4 fruit fly cellular contexts compared by ENCODE assay signal in the genomic region with DNA sequence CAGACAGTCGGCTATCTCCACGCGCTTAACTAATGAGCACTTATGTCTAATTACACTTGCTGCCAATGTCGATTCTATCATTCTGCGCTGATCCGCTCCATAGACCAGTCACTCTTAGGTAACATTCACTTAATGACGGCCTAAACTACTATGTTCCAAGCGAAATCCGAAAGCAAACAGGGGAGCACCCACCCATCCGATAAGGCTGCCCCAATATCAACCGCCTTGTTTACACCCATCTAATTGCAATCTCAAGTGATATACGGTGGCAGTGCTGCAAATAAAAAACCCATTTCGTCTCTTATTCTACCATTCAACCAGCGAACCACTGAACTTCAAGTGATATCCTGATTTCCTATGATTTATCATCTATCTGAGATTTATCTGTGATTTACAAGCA.
TF ChIP-seq lines count a peak whose summit lies in the region.

No protein-coding gene starts in this region.

- no peak for TF ChIP-seq CTCF in whole organism, embryonic (GFP tag; optimal IDR thresholded peaks at IDR 0.05; lab: Kevin White, UChicago)

TF ChIP-seq in whole organism, adult, 20 proteins besides CTCF, POLR2A, EP300 and RAD21:
- TF ChIP-seq pad (GFP tag; optimal IDR thresholded peaks at IDR 0.05; lab: Kevin White, UChicago) (peak; percentile 43), CG1620 (GFP tag; optimal IDR thresholded peaks at IDR 0.05; lab: Kevin White, UChicago) (peak; percentile 6), Crg-1 (GFP tag; optimal IDR thresholded peaks at IDR 0.05; lab: Kevin White, UChicago) (peak; percentile 65), CG5204 (GFP tag; optimal IDR thresholded peaks at IDR 0.05; lab: Kevin White, UChicago) (peak; percentile 28), CG7101 (tag; optimal IDR thresholded peaks at IDR 0.05; lab: Kevin White, UChicago) (peak; percentile 47), Hr96 (GFP tag; optimal IDR thresholded peaks at IDR 0.05; lab: Kevin White, UChicago) (peak; percentile 2), CG33017 (tag; optimal IDR thresholded peaks at IDR 0.05; lab: Kevin White, UChicago) (peak; percentile 40), Clk (GFP tag; optimal IDR thresholded peaks at IDR 0.05; lab: Kevin White, UChicago) (no peak), cic (GFP tag; optimal IDR thresholded peaks at IDR 0.05; lab: Kevin White, UChicago) (peak; percentile 71), toe (GFP tag; optimal IDR thresholded peaks at IDR 0.05; lab: Kevin White, UChicago) (no peak), CG12768 (GFP tag; optimal IDR thresholded peaks at IDR 0.05; lab: Kevin White, UChicago) (peak; percentile 62), cnc (optimal IDR thresholded peaks at IDR 0.05; lab: Kevin White, UChicago) (no peak), bab1 (GFP tag; optimal IDR thresholded peaks at IDR 0.05; lab: Kevin White, UChicago) (no peak), CG11617 (GFP tag; optimal IDR thresholded peaks at IDR 0.05; lab: Kevin White, UChicago) (peak; percentile 25), CG14711 (tag; optimal IDR thresholded peaks at IDR 0.05; lab: Kevin White, UChicago) (peak; percentile 13), ovo (GFP tag; optimal IDR thresholded peaks at IDR 0.05; lab: Kevin White, UChicago) (peak; percentile 41), CG7045 (GFP tag; optimal IDR thresholded peaks at IDR 0.05; lab: Kevin White, UChicago) (peak; percentile 79), kay (GFP tag; lab: Kevin White, UChicago; ENCODE audit: borderline replicate concordance) (no peak), Mnt (GFP tag; optimal IDR thresholded peaks at IDR 0.05; lab: Kevin White, UChicago) (peak; percentile 35), tj (GFP tag; optimal IDR thresholded peaks at IDR 0.05; lab: Kevin White, UChicago) (no peak)

TF ChIP-seq in whole organism, embryonic, 481 proteins besides CTCF, POLR2A, EP300 and RAD21 (continues in another document):
- no peak for TF ChIP-seq hkb (optimal IDR thresholded peaks at IDR 0.05; lab: Kevin White, UChicago)
- no peak for TF ChIP-seq hkb (GFP tag; IDR thresholded peaks at IDR 0.05; lab: Robert Waterston, UW)
- no peak for TF ChIP-seq CG4730 (GFP tag; IDR thresholded peaks at IDR 0.05; lab: Robert Waterston, UW)
- no peak for TF ChIP-seq Antp (GFP tag; optimal IDR thresholded peaks at IDR 0.05; lab: Kevin White, UChicago)
- TF ChIP-seq CG8944 (GFP tag; optimal IDR thresholded peaks at IDR 0.05; lab: Kevin White, UChicago), result no peak
- TF ChIP-seq HLH3B (GFP tag; IDR thresholded peaks at IDR 0.05; lab: Robert Waterston, UW), result no peak
- TF ChIP-seq Myb (GFP tag; optimal IDR thresholded peaks at IDR 0.05; lab: Kevin White, UChicago), result no peak
- TF ChIP-seq CG15073 (GFP tag; optimal IDR thresholded peaks at IDR 0.05; lab: Kevin White, UChicago), result no peak
- TF ChIP-seq odd (GFP tag; optimal IDR thresholded peaks at IDR 0.05; lab: Kevin White, UChicago), result peak; percentile 29
- TF ChIP-seq CG18011 (GFP tag; optimal IDR thresholded peaks at IDR 0.05; lab: Kevin White, UChicago), result no peak
- TF ChIP-seq CG17912 (GFP tag; optimal IDR thresholded peaks at IDR 0.05; lab: Kevin White, UChicago), result peak; percentile 18
- no peak for TF ChIP-seq CG1792 (GFP tag; optimal IDR thresholded peaks at IDR 0.05; lab: Kevin White, UChicago)
- TF ChIP-seq CG10274 (GFP tag; optimal IDR thresholded peaks at IDR 0.05; lab: Kevin White, UChicago), result no peak
- no peak for TF ChIP-seq CG12104 (GFP tag; optimal IDR thresholded peaks at IDR 0.05; lab: Kevin White, UChicago)
- TF ChIP-seq NK7.1 (GFP tag; optimal IDR thresholded peaks at IDR 0.05; lab: Kevin White, UChicago), result no peak
- TF ChIP-seq CG18764 (GFP tag; optimal IDR thresholded peaks at IDR 0.05; lab: Kevin White, UChicago), result no peak
- 0 out of 2 replicates have a peak, but pooled peaks have one; percentile 8 for TF ChIP-seq aop (GFP tag; IDR thresholded peaks at IDR 0.05; lab: Robert Waterston, UW)
- TF ChIP-seq Hand (GFP tag; optimal IDR thresholded peaks at IDR 0.05; lab: Kevin White, UChicago), result no peak
- TF ChIP-seq CG10366 (GFP tag; IDR thresholded peaks at IDR 0.05; lab: Robert Waterston, UW), result no peak
- peak; percentile 11 for TF ChIP-seq HmgZ (tag; optimal IDR thresholded peaks at IDR 0.05; lab: Kevin White, UChicago)
- no peak for TF ChIP-seq oc (tag; optimal IDR thresholded peaks at IDR 0.05; lab: Kevin White, UChicago)
- TF ChIP-seq CG13296 (GFP tag; optimal IDR thresholded peaks at IDR 0.05; lab: Kevin White, UChicago), result peak; percentile 86
- no peak for TF ChIP-seq sna (GFP tag; IDR thresholded peaks at IDR 0.05; lab: Robert Waterston, UW; ENCODE audit: partially characterized antibody)
- TF ChIP-seq CG1233 (GFP tag; optimal IDR thresholded peaks at IDR 0.05; lab: Kevin White, UChicago), result peak; percentile 6

TF ChIP-seq in whole organism, prepupa, 60 proteins besides CTCF, POLR2A, EP300 and RAD21:
- TF ChIP-seq fkh (GFP tag; optimal IDR thresholded peaks at IDR 0.05; lab: Kevin White, UChicago), result peak; percentile 79
- no peak for TF ChIP-seq salr (GFP tag; optimal IDR thresholded peaks at IDR 0.05; lab: Kevin White, UChicago)
- no peak for TF ChIP-seq fd59A (GFP tag; optimal IDR thresholded peaks at IDR 0.05; lab: Kevin White, UChicago)
- TF ChIP-seq CG32006 (GFP tag; optimal IDR thresholded peaks at IDR 0.05; lab: Kevin White, UChicago), result no peak
- no peak for TF ChIP-seq CG8119 (GFP tag; IDR thresholded peaks at IDR 0.05; lab: Robert Waterston, UW)
- no peak for TF ChIP-seq CG15336 (GFP tag; IDR thresholded peaks at IDR 0.05; lab: Robert Waterston, UW)
- no peak for TF ChIP-seq Smox (GFP tag; optimal IDR thresholded peaks at IDR 0.05; lab: Kevin White, UChicago)
- no peak for TF ChIP-seq dac (GFP tag; optimal IDR thresholded peaks at IDR 0.05; lab: Kevin White, UChicago)
- TF ChIP-seq CG11294 (GFP tag; IDR thresholded peaks at IDR 0.05; lab: Robert Waterston, UW), result no peak

TF ChIP-seq in whole organism, pupa, 21 proteins besides CTCF, POLR2A, EP300 and RAD21:
- TF ChIP-seq Pif1A (GFP tag; optimal IDR thresholded peaks at IDR 0.05; lab: Kevin White, UChicago), result no peak
- 0 out of 2 replicates have a peak, but pooled peaks have one; percentile 12 for TF ChIP-seq CG32121 (GFP tag; IDR thresholded peaks at IDR 0.05; lab: Robert Waterston, UW)
